Worm (Caenorhabditis elegans): Measurements from ENCODE around the gene mdt-15.
A peak's percentile ranks its signal among the peaks of the same experiment; 100 is the strongest.

Gene mdt-15

DNA sequence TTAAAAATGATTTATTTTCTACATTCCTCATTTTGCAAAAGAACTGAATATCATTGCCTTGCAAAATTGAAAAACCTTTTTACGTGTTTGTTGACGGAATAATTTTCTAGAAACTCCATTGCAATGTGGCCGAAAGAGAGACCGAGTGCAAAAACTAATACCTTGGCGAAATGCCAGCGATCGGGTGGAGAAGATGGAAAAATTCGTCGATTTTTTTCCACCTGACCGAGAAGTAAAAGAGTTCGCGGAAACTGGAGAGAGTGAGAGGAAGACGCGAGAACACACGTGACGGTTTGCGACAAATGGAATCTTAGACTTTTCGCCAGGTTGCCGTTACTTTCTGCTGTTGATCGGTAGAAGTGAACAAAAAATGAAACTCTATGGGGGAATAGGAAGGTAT is 8.1 kb upstream of the mdt-15 start (continued):
- no peak for TF ChIP-seq nhr-237 (tag; optimal IDR thresholded peaks at IDR 0.05)
- TF ChIP-seq unc-39 (tag; optimal IDR thresholded peaks at IDR 0.05): no peak
- no peak for TF ChIP-seq lin-15B (tag; optimal IDR thresholded peaks at IDR 0.05)
- no peak for TF ChIP-seq daf-19 (GFP tag; conservative IDR thresholded peaks at IDR 0.05)
- TF ChIP-seq R02D3.7 (tag; optimal IDR thresholded peaks at IDR 0.05): no peak
- TF ChIP-seq Y105C5A.15 (GFP tag; IDR thresholded peaks at IDR 0.05): no peak
- TF ChIP-seq nhr-48 (tag; optimal IDR thresholded peaks at IDR 0.05): peak; percentile 33
- no peak for TF ChIP-seq nhr-10 (tag; optimal IDR thresholded peaks at IDR 0.05)
- TF ChIP-seq zfp-2 (tag; optimal IDR thresholded peaks at IDR 0.05): no peak
- TF ChIP-seq ctbp-1 (GFP tag; IDR thresholded peaks at IDR 0.05): no peak

DNA sequence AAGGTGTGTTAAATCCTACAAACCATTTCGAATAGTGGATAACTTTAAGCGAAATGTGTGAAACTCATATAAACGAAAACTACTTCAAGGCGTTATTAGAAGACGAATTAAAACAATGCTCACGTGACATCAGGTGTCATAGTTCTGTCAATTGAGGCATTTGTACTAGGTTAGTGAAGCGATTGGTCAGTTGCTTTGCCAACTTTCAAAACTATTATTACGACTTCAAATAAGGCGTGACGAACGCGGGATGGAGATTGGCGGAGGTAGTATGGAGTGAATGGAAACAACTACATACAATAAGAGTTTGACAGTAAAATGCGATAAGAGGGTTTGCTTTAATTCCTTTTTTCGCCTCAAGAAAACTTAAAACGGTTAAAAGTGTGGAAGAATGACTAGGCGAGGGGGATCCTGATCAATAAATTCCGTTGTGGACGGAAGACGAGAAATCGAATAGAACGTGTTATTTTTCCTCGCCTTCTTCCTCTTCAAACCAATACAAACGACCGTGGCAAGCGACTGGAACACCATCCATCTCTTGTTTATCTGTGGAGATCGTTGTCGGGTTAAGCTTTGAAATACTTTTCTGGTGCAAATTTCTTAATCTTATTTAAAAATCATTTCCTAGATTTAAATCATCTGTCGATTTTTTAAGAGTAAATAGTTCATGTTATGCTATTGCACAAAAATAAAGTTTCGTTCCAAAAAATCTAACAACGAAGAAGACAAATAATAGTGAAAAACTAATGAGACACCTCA is 7.4 kb upstream of the mdt-15 start:
- TF ChIP-seq unc-62 (GFP tag; optimal IDR thresholded peaks at IDR 0.05 in 1 of 2) (peak in 1 of 2 experiments; percentile 52), unc-62 (tag; optimal IDR thresholded peaks at IDR 0.05) (no peak), hmg-1.1 (GFP tag; IDR thresholded peaks at IDR 0.05) (0 out of 2 replicates have a peak, but pooled peaks have one; percentile 19), aha-1 (tag) (peak; percentile 47), tra-1 (GFP tag; IDR thresholded peaks at IDR 0.05) (no peak), zfp-2 (tag; optimal IDR thresholded peaks at IDR 0.05) (no peak), dve-1 (tag; optimal IDR thresholded peaks at IDR 0.05; ENCODE audit: insufficient read depth) (peak; percentile 56), ZK546.5 (tag; optimal IDR thresholded peaks at IDR 0.05) (no peak), hlh-30 (tag; optimal IDR thresholded peaks at IDR 0.05; ENCODE audit: insufficient read depth) (peak; percentile 52), lin-29 (GFP tag; IDR thresholded peaks at IDR 0.05) (no peak), dmd-6 (GFP tag; IDR thresholded peaks at IDR 0.05) (peak; percentile 64), daf-16 (GFP tag; optimal IDR thresholded peaks at IDR 0.05) (no peak), daf-16 (tag; optimal IDR thresholded peaks at IDR 0.05) (peak; percentile 7), pha-4 (GFP tag; IDR thresholded peaks at IDR 0.05) (no peak), pha-4 (tag; optimal IDR thresholded peaks at IDR 0.05) (no peak)

DNA sequence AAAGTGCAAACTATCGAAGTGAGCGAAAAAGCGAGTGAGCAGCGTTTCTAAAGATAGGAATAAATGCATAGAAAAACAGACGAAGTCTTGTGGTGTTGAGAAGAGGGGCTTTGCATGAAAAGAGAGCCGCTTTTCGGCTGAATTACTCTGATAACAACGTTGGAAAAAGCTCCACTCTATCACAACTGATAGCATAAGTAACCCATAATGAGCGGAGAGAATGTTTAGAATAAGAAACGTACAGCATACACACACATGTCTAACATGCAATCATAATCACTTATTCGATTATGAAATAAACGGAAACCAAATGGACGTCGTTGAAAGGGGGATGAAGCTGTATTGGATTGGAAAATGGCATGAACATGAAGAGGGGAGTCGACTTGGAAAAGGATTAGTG is 6.7 kb upstream of the mdt-15 start:
- TF ChIP-seq hlh-11 (tag; optimal IDR thresholded peaks at IDR 0.05) (peak; percentile 45), lsy-2 (tag; optimal IDR thresholded peaks at IDR 0.05) (no peak), daf-12 (tag; optimal IDR thresholded peaks at IDR 0.05) (no peak), pqm-1 (tag; optimal IDR thresholded peaks at IDR 0.05) (peak; percentile 59), gei-8 (GFP tag; optimal IDR thresholded peaks at IDR 0.05) (no peak), ceh-20 (GFP tag; IDR thresholded peaks at IDR 0.05) (no peak), mdt-29 (GFP tag; IDR thresholded peaks at IDR 0.05) (0 out of 2 replicates have a peak, but pooled peaks have one; percentile 8), lin-29 (GFP tag; IDR thresholded peaks at IDR 0.05) (no peak), unc-62 (GFP tag; optimal IDR thresholded peaks at IDR 0.05 in 1 of 2) (peak in 1 of 2 experiments; percentile 87), unc-62 (tag; optimal IDR thresholded peaks at IDR 0.05) (no peak), mes-2 (tag; optimal IDR thresholded peaks at IDR 0.05; ENCODE audit: poor library complexity, severe bottlenecking) (peak; percentile 24), Y75B8A.6 (GFP tag; IDR thresholded peaks at IDR 0.05) (no peak), nhr-111 (GFP tag; optimal IDR thresholded peaks at IDR 0.05) (no peak), nhr-28 (tag; optimal IDR thresholded peaks at IDR 0.05) (peak; percentile 41), D1046.2 (GFP tag; IDR thresholded peaks at IDR 0.05) (no peak), madf-5 (GFP tag; IDR thresholded peaks at IDR 0.05) (0 out of 4 replicates have a peak, but pooled peaks of 1 of the 2 experiments have one; percentile 35), zfp-3 (GFP tag; conservative IDR thresholded peaks at IDR 0.05) (no peak), fos-1 (tag; optimal IDR thresholded peaks at IDR 0.05) (no peak), egl-43 (GFP tag; IDR thresholded peaks at IDR 0.05) (no peak), cey-2 (tag; optimal IDR thresholded peaks at IDR 0.05; ENCODE audit: borderline replicate concordance, insufficient read depth) (no peak), lin-13 (GFP tag; optimal IDR thresholded peaks at IDR 0.05) (no peak), arid-1 (GFP tag; conservative IDR thresholded peaks at IDR 0.05) (no peak), dmd-6 (GFP tag; IDR thresholded peaks at IDR 0.05) (peak; percentile 43; the same call in 1 of the 2 replicates), daf-16 (GFP tag; optimal IDR thresholded peaks at IDR 0.05) (no peak), daf-16 (tag; optimal IDR thresholded peaks at IDR 0.05) (peak; percentile 49), mxl-3 (GFP tag; optimal IDR thresholded peaks at IDR 0.05) (peak; percentile 61), sdz-12 (GFP tag; optimal IDR thresholded peaks at IDR 0.05) (no peak), set-16 (GFP tag; IDR thresholded peaks at IDR 0.05) (no peak), nhr-41 (GFP tag; IDR thresholded peaks at IDR 0.05) (no peak)

Measured in whole organism, L4 larva.